ENCODE assay signal across 1 fruit fly cellular context in the genomic region with DNA sequence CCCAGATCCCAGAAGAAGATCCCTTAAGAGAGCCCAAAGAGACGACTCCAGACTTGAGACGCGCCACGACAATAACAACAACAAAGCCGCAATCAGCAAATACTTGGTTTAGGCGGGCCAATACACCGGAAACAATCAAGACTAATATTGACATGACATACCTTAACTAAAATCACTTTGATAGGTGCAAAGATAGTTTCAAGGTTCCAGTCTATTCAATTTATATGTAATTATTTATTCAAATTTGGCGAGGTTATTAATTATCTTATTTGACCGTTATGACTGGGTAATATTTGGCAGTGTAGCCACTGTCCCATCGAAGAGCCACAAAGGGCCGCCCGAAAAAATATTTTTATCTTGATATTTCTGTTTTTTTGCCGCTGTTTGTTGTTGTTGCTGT.
TF ChIP-seq lines count a peak whose summit lies in the region.

No protein-coding gene starts in this region.

TF ChIP-seq in whole organism, embryonic, 481 proteins besides CTCF, POLR2A, EP300 and RAD21 (continued from another document):
- TF ChIP-seq pan (optimal IDR thresholded peaks at IDR 0.05; lab: Kevin White, UChicago) = no peak
- peak in 1 of 2 experiments; percentile 59 for TF ChIP-seq pan (GFP tag; optimal IDR thresholded peaks at IDR 0.05 in 1 of 2, IDR thresholded peaks at IDR 0.05 in 1 of 2)
- no peak for TF ChIP-seq pros (GFP tag; optimal IDR thresholded peaks at IDR 0.05; lab: Kevin White, UChicago)
- peak; percentile 56 for TF ChIP-seq CG7271 (tag; optimal IDR thresholded peaks at IDR 0.05; lab: Kevin White, UChicago)
- TF ChIP-seq Sox100B (GFP tag; optimal IDR thresholded peaks at IDR 0.05; lab: Kevin White, UChicago) = peak; percentile 16
- TF ChIP-seq cad (GFP tag; optimal IDR thresholded peaks at IDR 0.05; lab: Kevin White, UChicago) = no peak
- TF ChIP-seq CG2712 (tag; optimal IDR thresholded peaks at IDR 0.05; lab: Kevin White, UChicago) = peak; percentile 75
- peak; percentile 52 for TF ChIP-seq CoRest (tag; optimal IDR thresholded peaks at IDR 0.05; lab: Kevin White, UChicago)
- TF ChIP-seq CG16815 (GFP tag; optimal IDR thresholded peaks at IDR 0.05; lab: Kevin White, UChicago) = peak; percentile 45
- TF ChIP-seq gcm2 (GFP tag; optimal IDR thresholded peaks at IDR 0.05; lab: Kevin White, UChicago) = no peak
- no peak for TF ChIP-seq CG11247 (GFP tag; IDR thresholded peaks at IDR 0.05; lab: Robert Waterston, UW)
- TF ChIP-seq HmgZ (tag; optimal IDR thresholded peaks at IDR 0.05; lab: Kevin White, UChicago) = no peak
- TF ChIP-seq CG17568 (GFP tag; optimal IDR thresholded peaks at IDR 0.05; lab: Kevin White, UChicago) = no peak
- TF ChIP-seq CG9817 (tag; optimal IDR thresholded peaks at IDR 0.05; lab: Kevin White, UChicago) = peak; percentile 16
- TF ChIP-seq gsb (GFP tag; IDR thresholded peaks at IDR 0.05; lab: Robert Waterston, UW) = no peak
- TF ChIP-seq CG13775 (GFP tag; optimal IDR thresholded peaks at IDR 0.05; lab: Kevin White, UChicago) = peak; percentile 43
- TF ChIP-seq wek (GFP tag; optimal IDR thresholded peaks at IDR 0.05; lab: Kevin White, UChicago) = no peak
- TF ChIP-seq Hr3 (GFP tag; optimal IDR thresholded peaks at IDR 0.05; lab: Kevin White, UChicago) = peak; percentile 23
- no peak for TF ChIP-seq ftz-f1 (GFP tag; optimal IDR thresholded peaks at IDR 0.05; lab: Kevin White, UChicago)
- no peak for TF ChIP-seq CG5180 (GFP tag; optimal IDR thresholded peaks at IDR 0.05; lab: Kevin White, UChicago)
- peak; percentile 38 for TF ChIP-seq CG10209 (GFP tag; optimal IDR thresholded peaks at IDR 0.05; lab: Kevin White, UChicago)
- TF ChIP-seq emc (GFP tag; optimal IDR thresholded peaks at IDR 0.05; lab: Kevin White, UChicago) = no peak
- no peak for TF ChIP-seq CG6791 (GFP tag; IDR thresholded peaks at IDR 0.05; lab: Robert Waterston, UW; ENCODE audit: partially characterized antibody)
- TF ChIP-seq pb (GFP tag; optimal IDR thresholded peaks at IDR 0.05; lab: Kevin White, UChicago) = no peak
- TF ChIP-seq CG12659 (GFP tag; optimal IDR thresholded peaks at IDR 0.05; lab: Kevin White, UChicago) = peak; percentile 17
- TF ChIP-seq CG17385 (GFP tag; optimal IDR thresholded peaks at IDR 0.05; lab: Kevin White, UChicago) = peak; percentile 29
- no peak for TF ChIP-seq CG10543 (GFP tag; optimal IDR thresholded peaks at IDR 0.05; lab: Kevin White, UChicago)
- peak; percentile 29 for TF ChIP-seq CG8089 (GFP tag; optimal IDR thresholded peaks at IDR 0.05; lab: Kevin White, UChicago)
- no peak for TF ChIP-seq Elba2 (GFP tag; optimal IDR thresholded peaks at IDR 0.05; lab: Kevin White, UChicago)
- no peak for TF ChIP-seq Hmr (GFP tag; optimal IDR thresholded peaks at IDR 0.05; lab: Kevin White, UChicago)
- TF ChIP-seq CG7963 (GFP tag; IDR thresholded peaks at IDR 0.05; lab: Robert Waterston, UW; ENCODE audit: partially characterized antibody) = no peak
- TF ChIP-seq zf30C (GFP tag; optimal IDR thresholded peaks at IDR 0.05; lab: Kevin White, UChicago) = peak; percentile 81
- TF ChIP-seq Stat92E (GFP tag; optimal IDR thresholded peaks at IDR 0.05; lab: Kevin White, UChicago) = no peak
- no peak for TF ChIP-seq CG12942 (GFP tag; optimal IDR thresholded peaks at IDR 0.05; lab: Kevin White, UChicago)
- TF ChIP-seq Lpt (GFP tag; optimal IDR thresholded peaks at IDR 0.05; lab: Kevin White, UChicago) = no peak
- TF ChIP-seq gfzf (GFP tag; optimal IDR thresholded peaks at IDR 0.05; lab: Kevin White, UChicago) = no peak
- no peak for TF ChIP-seq Atf6 (GFP tag; IDR thresholded peaks at IDR 0.05; lab: Robert Waterston, UW)
- TF ChIP-seq btn (GFP tag; optimal IDR thresholded peaks at IDR 0.05; lab: Kevin White, UChicago) = no peak
- peak; percentile 75 for TF ChIP-seq CG4404 (GFP tag; IDR thresholded peaks at IDR 0.05; lab: Robert Waterston, UW)
- no peak for TF ChIP-seq HLHmδ (GFP tag; optimal IDR thresholded peaks at IDR 0.05; lab: Kevin White, UChicago)
- peak; percentile 45; the same call in 1 of the 2 replicates for TF ChIP-seq Rx (GFP tag; IDR thresholded peaks at IDR 0.05; lab: Robert Waterston, UW)
- no peak for TF ChIP-seq CG15073 (GFP tag; optimal IDR thresholded peaks at IDR 0.05; lab: Kevin White, UChicago)
- peak; percentile 36; the same call in 1 of the 2 replicates for TF ChIP-seq CG32532 (GFP tag; IDR thresholded peaks at IDR 0.05; lab: Robert Waterston, UW)
- no peak for TF ChIP-seq dimm (GFP tag; IDR thresholded peaks at IDR 0.05; lab: Robert Waterston, UW)
TF ChIP-seq in whole organism, embryonic: peak in this region for 209.
